Fruit fly (Drosophila melanogaster): ENCODE measurements around the gene Pglym87.
A peak's percentile ranks its signal among the peaks of the same experiment; 100 is the strongest.

Gene Pglym87

dm6 chr3R:12252457-12253065 is 20.0 kb upstream of the Pglym87 start (continued):
- TF ChIP-seq CG17385 (GFP tag; optimal IDR thresholded peaks at IDR 0.05) (no peak), CG10209 (GFP tag; optimal IDR thresholded peaks at IDR 0.05) (no peak), CG43689 (GFP tag; IDR thresholded peaks at IDR 0.05) (no peak), maf-S (GFP tag; optimal IDR thresholded peaks at IDR 0.05) (no peak), CG17568 (GFP tag; optimal IDR thresholded peaks at IDR 0.05) (no peak), sd (tag; optimal IDR thresholded peaks at IDR 0.05) (no peak), cad (GFP tag; optimal IDR thresholded peaks at IDR 0.05) (peak; percentile 80), Kr (GFP tag; optimal IDR thresholded peaks at IDR 0.05) (peak; percentile 80), tll (GFP tag; optimal IDR thresholded peaks at IDR 0.05) (peak in 1 of 2 experiments; percentile 100)

dm6 chr3R:12251534-12251933 is 19.0 kb upstream of the Pglym87 start:
- TF ChIP-seq CG8944 (GFP tag; optimal IDR thresholded peaks at IDR 0.05): no peak
- peak; percentile 94 for TF ChIP-seq twi (tag; optimal IDR thresholded peaks at IDR 0.05)

- TF ChIP-seq sc (optimal IDR thresholded peaks at IDR 0.05) (no peak), sc (GFP tag; optimal IDR thresholded peaks at IDR 0.05) (no peak), ken (GFP tag; IDR thresholded peaks at IDR 0.05) (no peak), CG31365 (tag; optimal IDR thresholded peaks at IDR 0.05) (no peak), Chrac-16 (GFP tag; optimal IDR thresholded peaks at IDR 0.05) (no peak), CG11247 (GFP tag; IDR thresholded peaks at IDR 0.05) (no peak), B-H2 (GFP tag; optimal IDR thresholded peaks at IDR 0.05) (no peak), CG1603 (tag; optimal IDR thresholded peaks at IDR 0.05) (peak; percentile 41), Abd-B (GFP tag; optimal IDR thresholded peaks at IDR 0.05) (no peak), CG10565 (GFP tag; optimal IDR thresholded peaks at IDR 0.05) (no peak), zfh1 (GFP tag; IDR thresholded peaks at IDR 0.05) (0 out of 3 replicates have a peak, but pooled peaks have one; percentile 7), Spps (tag; optimal IDR thresholded peaks at IDR 0.05) (no peak), Optix (GFP tag; IDR thresholded peaks at IDR 0.05) (no peak), CG5180 (GFP tag; optimal IDR thresholded peaks at IDR 0.05) (peak; percentile 18), CG1024 (GFP tag; IDR thresholded peaks at IDR 0.05) (no peak), ci (GFP tag; IDR thresholded peaks at IDR 0.05) (no peak), dmrt11E (tag; optimal IDR thresholded peaks at IDR 0.05) (peak; percentile 20), Xrp1 (GFP tag; IDR thresholded peaks at IDR 0.05) (0 out of 2 replicates have a peak, but pooled peaks have one; percentile 15), croc (GFP tag; conservative IDR thresholded peaks at IDR 0.05) (no peak), Sox100B (GFP tag; optimal IDR thresholded peaks at IDR 0.05) (peak; percentile 8), mld (GFP tag; IDR thresholded peaks at IDR 0.05; ENCODE audit: partially characterized antibody) (no peak), NC2α (GFP tag; optimal IDR thresholded peaks at IDR 0.05) (no peak), CG17328 (GFP tag; IDR thresholded peaks at IDR 0.05) (no peak), CG2678 (tag; optimal IDR thresholded peaks at IDR 0.05) (peak; percentile 26), CG15601 (tag; optimal IDR thresholded peaks at IDR 0.05) (peak; percentile 45), CG15696 (tag; optimal IDR thresholded peaks at IDR 0.05) (peak; percentile 25), CG4730 (GFP tag; IDR thresholded peaks at IDR 0.05) (no peak), sd (tag; optimal IDR thresholded peaks at IDR 0.05) (peak; percentile 18), CHES-1-like (GFP tag; optimal IDR thresholded peaks at IDR 0.05) (no peak), CG10543 (GFP tag; optimal IDR thresholded peaks at IDR 0.05) (no peak), CG31441 (GFP tag; IDR thresholded peaks at IDR 0.05) (peak; percentile 18; the same call in 1 of the 2 replicates), lola (GFP tag; optimal IDR thresholded peaks at IDR 0.05) (peak in 1 of 3 experiments; percentile 21), Hmr (GFP tag; optimal IDR thresholded peaks at IDR 0.05) (no peak), tll (GFP tag; optimal IDR thresholded peaks at IDR 0.05) (peak in 1 of 2 experiments; percentile 8), sim (GFP tag; IDR thresholded peaks at IDR 0.05) (no peak), salm (tag; optimal IDR thresholded peaks at IDR 0.05) (no peak), abd-A (tag; optimal IDR thresholded peaks at IDR 0.05) (no peak)
Measured at dm6 chr3R:12250204-12250603, 17.7 kb upstream of the Pglym87 start.
